Fruit fly (Drosophila melanogaster): ENCODE measurements around the gene aly.
A peak's percentile ranks its signal among the peaks of the same experiment; 100 is the strongest.

aly gene

dm6 chr3L:3054851-3055250, 28.5 kb upstream of the aly start, which contains the start of gene CG16753 (continued):
- TF ChIP-seq odd (GFP tag; optimal IDR thresholded peaks at IDR 0.05): no peak
- no peak for TF ChIP-seq MTF-1 (GFP tag; optimal IDR thresholded peaks at IDR 0.05; ENCODE audit: borderline replicate concordance)
- no peak for TF ChIP-seq NC2α (GFP tag; optimal IDR thresholded peaks at IDR 0.05)
- TF ChIP-seq nmo (GFP tag; optimal IDR thresholded peaks at IDR 0.05): no peak
- no peak; the same call in 2 of the 3 replicates for TF ChIP-seq CG16813 (GFP tag; IDR thresholded peaks at IDR 0.05; ENCODE audit: partially characterized antibody)
- TF ChIP-seq CG7745 (tag; optimal IDR thresholded peaks at IDR 0.05): no peak
- no peak for TF ChIP-seq prd (optimal IDR thresholded peaks at IDR 0.05)
- TF ChIP-seq prd (GFP tag; IDR thresholded peaks at IDR 0.05): no peak
- no peak for TF ChIP-seq CG14014 (GFP tag; IDR thresholded peaks at IDR 0.05)
- peak; percentile 76 for TF ChIP-seq CG13287 (GFP tag; IDR thresholded peaks at IDR 0.05; ENCODE audit: partially characterized antibody)
- no peak for TF ChIP-seq CG9932 (GFP tag; IDR thresholded peaks at IDR 0.05)
- no peak for TF ChIP-seq grau (tag; optimal IDR thresholded peaks at IDR 0.05)
- TF ChIP-seq CG17912 (GFP tag; optimal IDR thresholded peaks at IDR 0.05): peak; percentile 21
- TF ChIP-seq Lhr (GFP tag; optimal IDR thresholded peaks at IDR 0.05): no peak
- no peak for TF ChIP-seq HHEX (GFP tag; optimal IDR thresholded peaks at IDR 0.05)
- no peak for TF ChIP-seq CG17829 (tag; optimal IDR thresholded peaks at IDR 0.05)
- TF ChIP-seq psq (GFP tag; optimal IDR thresholded peaks at IDR 0.05): no peak
- no peak for TF ChIP-seq CG4404 (GFP tag; IDR thresholded peaks at IDR 0.05)
- TF ChIP-seq Sox102F (GFP tag; optimal IDR thresholded peaks at IDR 0.05): no peak
- TF ChIP-seq CG14860 (GFP tag; IDR thresholded peaks at IDR 0.05; ENCODE audit: partially characterized antibody): peak; percentile 64
- TF ChIP-seq fru (optimal IDR thresholded peaks at IDR 0.05): no peak
- no peak for TF ChIP-seq kah (GFP tag; optimal IDR thresholded peaks at IDR 0.05)
- no peak for TF ChIP-seq HmgD (GFP tag; optimal IDR thresholded peaks at IDR 0.05)
- no peak for TF ChIP-seq Hr3 (GFP tag; optimal IDR thresholded peaks at IDR 0.05)
- TF ChIP-seq CG5953 (GFP tag; IDR thresholded peaks at IDR 0.05): no peak
- no peak for TF ChIP-seq mam (GFP tag; optimal IDR thresholded peaks at IDR 0.05)
- no peak for TF ChIP-seq esg (GFP tag; conservative IDR thresholded peaks at IDR 0.05)
- no peak for TF ChIP-seq CoRest (tag; optimal IDR thresholded peaks at IDR 0.05)
- TF ChIP-seq onecut (GFP tag; IDR thresholded peaks at IDR 0.05): no peak
- TF ChIP-seq Doc2 (GFP tag; IDR thresholded peaks at IDR 0.05): no peak
- no peak for TF ChIP-seq org-1 (GFP tag; optimal IDR thresholded peaks at IDR 0.05)
- no peak for TF ChIP-seq Spps (tag; optimal IDR thresholded peaks at IDR 0.05)
- no peak for TF ChIP-seq CG10565 (GFP tag; optimal IDR thresholded peaks at IDR 0.05)
- TF ChIP-seq CG10431 (GFP tag; optimal IDR thresholded peaks at IDR 0.05): no peak
- no peak for TF ChIP-seq CG13624 (GFP tag; optimal IDR thresholded peaks at IDR 0.05)
- no peak for TF ChIP-seq CG12219 (GFP tag; optimal IDR thresholded peaks at IDR 0.05)
- peak; percentile 60 for TF ChIP-seq sna (GFP tag; IDR thresholded peaks at IDR 0.05; ENCODE audit: partially characterized antibody)
- TF ChIP-seq HLH4C (GFP tag; IDR thresholded peaks at IDR 0.05; ENCODE audit: partially characterized antibody): peak; percentile 83
- no peak for TF ChIP-seq Awh (GFP tag; IDR thresholded peaks at IDR 0.05)
- TF ChIP-seq HLH54F (GFP tag; optimal IDR thresholded peaks at IDR 0.05): no peak
- no peak for TF ChIP-seq z (GFP tag; IDR thresholded peaks at IDR 0.05)
- no peak for TF ChIP-seq kay (GFP tag; optimal IDR thresholded peaks at IDR 0.05)
- no peak for TF ChIP-seq sd (tag; optimal IDR thresholded peaks at IDR 0.05)
- TF ChIP-seq tap (tag; optimal IDR thresholded peaks at IDR 0.05): no peak
- peak; percentile 70 for TF ChIP-seq Med (GFP tag)
- no peak for TF ChIP-seq cato (GFP tag; optimal IDR thresholded peaks at IDR 0.05; ENCODE audit: borderline replicate concordance)
- no peak for TF ChIP-seq trh (GFP tag; optimal IDR thresholded peaks at IDR 0.05)
- no peak for TF ChIP-seq Sry-β (GFP tag; optimal IDR thresholded peaks at IDR 0.05)
- TF ChIP-seq Camta (GFP tag; optimal IDR thresholded peaks at IDR 0.05): no peak
- no peak for TF ChIP-seq CG31388 (GFP tag; optimal IDR thresholded peaks at IDR 0.05)
- TF ChIP-seq Fer1 (GFP tag; optimal IDR thresholded peaks at IDR 0.05): peak; percentile 7
- no peak for TF ChIP-seq ken (GFP tag; IDR thresholded peaks at IDR 0.05)

Measured in whole organism, embryonic.